Worm (Caenorhabditis elegans) whole organism, midembryonic: ENCODE data around the gene ZK1067.3.

Source experiments
- T22C8.4 ChIP-seq: fragments of 200-800 bp; sonication (Bioruptor generic); IDR thresholded peaks from 2 replicates; pipeline ENCODE4 v1.3.6; 2022; ENCODE audit warnings: missing genetic modification characterization, missing compliant biosample characterization
- cog-1 ChIP-seq: sonication (generic microtip); optimal IDR thresholded peaks from 2 replicates; lab custom pipeline; 2016; ENCODE audit warnings: missing genetic modification characterization, missing compliant biosample characterization
- flt-1 ChIP-seq: fragments of 200-800 bp; sonication (Bioruptor generic); IDR thresholded peaks from 2 replicates; pipeline ENCODE4 v1.3.6; 2022; ENCODE audit warnings: missing genetic modification characterization, missing compliant biosample characterization
- tab-1 ChIP-seq: fragments of 200-800 bp; sonication (Bioruptor generic); IDR thresholded peaks from 2 replicates; pipeline ENCODE4 v1.3.6; 2022; ENCODE audit warnings: missing genetic modification characterization, missing compliant biosample characterization
- ztf-29 ChIP-seq: fragments of 200-800 bp; sonication (Bioruptor generic); IDR thresholded peaks from 2 replicates; pipeline ENCODE4 v1.3.6; 2022; ENCODE audit warnings: missing genetic modification reagents, missing genetic modification characterization, missing compliant biosample characterization

ce11 chrII:9258566-9258965 is 35.5 kb downstream of the ZK1067.3 start:
- no peak for TF ChIP-seq ztf-29 (GFP tag; lab: Robert Waterston, UW)
- TF ChIP-seq tab-1 (GFP tag; lab: Robert Waterston, UW): no peak
- TF ChIP-seq cog-1 (tag; lab: Kevin White, UChicago): no peak
- no peak for TF ChIP-seq T22C8.4 (GFP tag; lab: Robert Waterston, UW)
- TF ChIP-seq flt-1: no peak; the same call in 1 of the 2 replicates
